Fruit fly (Drosophila melanogaster) whole organism, embryonic: ENCODE measurements around the gene Shc.
A peak's percentile ranks its signal among the peaks of the same experiment; 100 is the strongest.

Source experiments
- ATbp ChIP-seq: fragments of 200-800 bp; sonication (Bioruptor generic); optimal IDR thresholded peaks from 2 replicates; lab custom pipeline; 2017; ENCODE audit warnings: missing biosample characterization, mild to moderate bottlenecking, missing genetic modification characterization, missing genetic modification reagents
- Adf1 ChIP-seq: fragments of 200-800 bp; sonication (Bioruptor generic); IDR thresholded peaks from 2 replicates; pipeline ENCODE4 v1.3.6; 2022; ENCODE audit warnings: missing biosample characterization, missing genetic modification characterization
- Asciz ChIP-seq: fragments of 200-800 bp; sonication (Bioruptor generic); optimal IDR thresholded peaks from 2 replicates; lab custom pipeline; 2017; ENCODE audit warnings: missing biosample characterization, mild to moderate bottlenecking, missing genetic modification characterization, missing genetic modification reagents
- Atf-2 ChIP-seq: fragments of 200-800 bp; sonication (Bioruptor generic); optimal IDR thresholded peaks from 2 replicates; lab custom pipeline; 2016; ENCODE audit warnings: missing biosample characterization, missing genetic modification characterization
- Bteb2 ChIP-seq: fragments of 200-800 bp; sonication (Bioruptor generic); optimal IDR thresholded peaks from 2 replicates; lab custom pipeline; 2016; ENCODE audit warnings: missing biosample characterization, missing genetic modification characterization
- CG1024 ChIP-seq: fragments of 200-800 bp; sonication (Bioruptor generic); IDR thresholded peaks from 2 replicates; pipeline ENCODE4 v1.3.6; 2022; ENCODE audit warnings: missing biosample characterization, missing genetic modification characterization
- CG10565 ChIP-seq: fragments of 200-800 bp; sonication (Bioruptor generic); optimal IDR thresholded peaks from 3 replicates; lab custom pipeline; 2016; ENCODE audit warnings: missing biosample characterization, mild to moderate bottlenecking, missing genetic modification characterization
- CG11456 ChIP-seq: fragments of 200-800 bp; sonication (Bioruptor generic); IDR thresholded peaks from 3 replicates; pipeline ENCODE4 v1.3.6; 2022; ENCODE audit warnings: missing biosample characterization, missing genetic modification characterization
- CG14014 ChIP-seq: fragments of 200-800 bp; sonication (Bioruptor generic); IDR thresholded peaks from 2 replicates; pipeline ENCODE4 v1.3.6; 2022; ENCODE audit warnings: missing biosample characterization, missing genetic modification characterization
- CG17328 ChIP-seq: fragments of 200-800 bp; sonication (Bioruptor generic); IDR thresholded peaks from 2 replicates; pipeline ENCODE4 v1.3.6; 2022; ENCODE audit warnings: missing biosample characterization, missing genetic modification characterization
- CG17568 ChIP-seq: fragments of 200-800 bp; sonication (Bioruptor generic); optimal IDR thresholded peaks from 2 replicates; lab custom pipeline; 2018; ENCODE audit warnings: missing biosample characterization, mild to moderate bottlenecking, missing genetic modification characterization, moderate library complexity
- CG1792 ChIP-seq: fragments of 200-800 bp; sonication (Bioruptor generic); optimal IDR thresholded peaks from 2 replicates; lab custom pipeline; 2016; ENCODE audit warnings: missing biosample characterization, missing genetic modification characterization
- CG18599 ChIP-seq: fragments of 200-800 bp; sonication (Bioruptor generic); optimal IDR thresholded peaks from 3 replicates; lab custom pipeline; 2017; ENCODE audit warnings: missing biosample characterization, missing genetic modification characterization, mild to moderate bottlenecking, moderate library complexity, missing genetic modification reagents
- CG2889 ChIP-seq: fragments of 200-800 bp; sonication (Bioruptor generic); IDR thresholded peaks from 3 replicates; pipeline ENCODE4 v1.3.6; 2022; ENCODE audit warnings: missing biosample characterization, missing genetic modification characterization
- CG3281 ChIP-seq: fragments of 200-800 bp; sonication (Bioruptor generic); optimal IDR thresholded peaks from 3 replicates; lab custom pipeline; 2017; ENCODE audit warnings: missing biosample characterization, mild to moderate bottlenecking, missing genetic modification characterization
- CG42726 ChIP-seq: fragments of 200-800 bp; sonication (Bioruptor generic); IDR thresholded peaks from 2 replicates; pipeline ENCODE4 v1.3.6; 2022; ENCODE audit warnings: missing biosample characterization, missing genetic modification characterization; ENCODE audit not compliant: partially characterized antibody
- CG4424 ChIP-seq: fragments of 200-800 bp; sonication (Bioruptor generic); optimal IDR thresholded peaks from 3 replicates; lab custom pipeline; 2016; ENCODE audit warnings: missing biosample characterization, missing genetic modification characterization
- CG4707 ChIP-seq: fragments of 200-800 bp; sonication (Bioruptor generic); optimal IDR thresholded peaks from 2 replicates; lab custom pipeline; 2018; ENCODE audit warnings: missing biosample characterization, mild to moderate bottlenecking, missing genetic modification characterization, moderate library complexity
- CG5180 ChIP-seq: fragments of 200-800 bp; sonication (Bioruptor generic); optimal IDR thresholded peaks from 3 replicates; lab custom pipeline; 2017; ENCODE audit warnings: missing biosample characterization, missing genetic modification characterization, mild to moderate bottlenecking, moderate library complexity, missing genetic modification reagents
- CG9876 ChIP-seq: fragments of 200-800 bp; sonication (Bioruptor generic); optimal IDR thresholded peaks from 2 replicates; lab custom pipeline; 2016; ENCODE audit warnings: missing biosample characterization, missing genetic modification characterization
- Elba2 ChIP-seq: fragments of 200-800 bp; sonication (Bioruptor generic); optimal IDR thresholded peaks from 3 replicates; lab custom pipeline; 2016; ENCODE audit warnings: missing biosample characterization, missing genetic modification characterization
- Fer3 ChIP-seq: fragments of 200-800 bp; sonication (Bioruptor generic); optimal IDR thresholded peaks from 2 replicates; lab custom pipeline; 2018; ENCODE audit warnings: missing biosample characterization, mild to moderate bottlenecking, missing genetic modification characterization, moderate library complexity
- HmgZ ChIP-seq: fragments of 200-800 bp; sonication (Bioruptor generic); optimal IDR thresholded peaks from 2 replicates; lab custom pipeline; 2018; ENCODE audit warnings: missing biosample characterization, mild to moderate bottlenecking, missing genetic modification characterization
- Hmr ChIP-seq: fragments of 200-800 bp; sonication (Bioruptor generic); optimal IDR thresholded peaks from 3 replicates; lab custom pipeline; 2017; ENCODE audit warnings: mild to moderate bottlenecking, missing biosample characterization, missing genetic modification reagents, missing genetic modification characterization
- Optix ChIP-seq: fragments of 200-800 bp; sonication (Bioruptor generic); IDR thresholded peaks from 3 replicates; pipeline ENCODE4 v1.3.6; 2022; ENCODE audit warnings: missing biosample characterization, missing genetic modification characterization
- Pdp1 ChIP-seq, 2 experiments: fragments of 200-800 bp; sonication (Bioruptor generic); optimal IDR thresholded peaks; 3 replicates each; lab custom pipeline; 2016; ENCODE audit warnings: missing biosample characterization in 2 of 2, missing genetic modification characterization in 2 of 2, mild to moderate bottlenecking in 1 of 2, moderate library complexity in 1 of 2
- Xbp1 ChIP-seq: fragments of 200-800 bp; sonication (Bioruptor generic); optimal IDR thresholded peaks from 3 replicates; lab custom pipeline; 2016; ENCODE audit warnings: missing biosample characterization, mild to moderate bottlenecking, missing genetic modification characterization
- ap ChIP-seq: fragments of 200-800 bp; sonication (Bioruptor generic); IDR thresholded peaks from 2 replicates; pipeline ENCODE4 v1.3.6; 2022; ENCODE audit warnings: missing biosample characterization, missing genetic modification characterization
- ase ChIP-seq: fragments of 200-800 bp; sonication (Bioruptor generic); IDR thresholded peaks from 3 replicates; pipeline ENCODE4 v1.3.6; 2022; ENCODE audit warnings: missing biosample characterization, missing genetic modification characterization
- bbx ChIP-seq: fragments of 200-800 bp; sonication (Bioruptor generic); IDR thresholded peaks from 2 replicates; pipeline ENCODE4 v1.3.6; 2022; ENCODE audit warnings: missing biosample characterization, missing genetic modification characterization; ENCODE audit not compliant: partially characterized antibody
- bowl ChIP-seq: fragments of 200-800 bp; sonication (Bioruptor generic); IDR thresholded peaks from 2 replicates; pipeline ENCODE4 v1.3.6; 2022; ENCODE audit warnings: missing biosample characterization, missing genetic modification characterization
- cg ChIP-seq: fragments of 200-800 bp; sonication (Bioruptor generic); optimal IDR thresholded peaks from 3 replicates; lab custom pipeline; 2019; ENCODE audit warnings: missing biosample characterization, mild to moderate bottlenecking, missing genetic modification characterization, moderate library complexity
- crol ChIP-seq: fragments of 200-800 bp; sonication (Bioruptor generic); IDR thresholded peaks from 2 replicates; pipeline ENCODE4 v1.3.6; 2022; ENCODE audit warnings: missing biosample characterization, missing genetic modification characterization
- en ChIP-seq: fragments of 200-800 bp; sonication (Bioruptor generic); optimal IDR thresholded peaks from 2 replicates; lab custom pipeline; 2016; ENCODE audit warnings: missing biosample characterization, missing genetic modification characterization
- ewg ChIP-seq: fragments of 200-800 bp; sonication (Bioruptor generic); optimal IDR thresholded peaks from 3 replicates; lab custom pipeline; 2017; ENCODE audit warnings: mild to moderate bottlenecking, missing biosample characterization, missing genetic modification reagents, missing genetic modification characterization
- fd96Cb ChIP-seq: fragments of 200-800 bp; sonication (Bioruptor generic); optimal IDR thresholded peaks from 2 replicates; lab custom pipeline; 2018; ENCODE audit warnings: missing biosample characterization, mild to moderate bottlenecking, missing genetic modification characterization, moderate library complexity
- gsb-n ChIP-seq: fragments of 200-800 bp; sonication (Bioruptor generic); optimal IDR thresholded peaks from 3 replicates; lab custom pipeline; 2018; ENCODE audit warnings: missing biosample characterization, mild to moderate bottlenecking, missing genetic modification characterization
- ken ChIP-seq: fragments of 200-800 bp; sonication (Bioruptor generic); IDR thresholded peaks from 3 replicates; pipeline ENCODE4 v1.3.6; 2022; ENCODE audit warnings: missing biosample characterization, missing genetic modification characterization
- lbe ChIP-seq: fragments of 200-800 bp; sonication (Bioruptor generic); optimal IDR thresholded peaks from 2 replicates; lab custom pipeline; 2016; ENCODE audit warnings: missing biosample characterization, mild to moderate bottlenecking, missing genetic modification characterization
- lilli ChIP-seq: fragments of 200-800 bp; sonication (Bioruptor generic); optimal IDR thresholded peaks from 3 replicates; lab custom pipeline; 2016; ENCODE audit warnings: missing biosample characterization, missing genetic modification characterization
- pfk ChIP-seq: fragments of 200-800 bp; sonication (Bioruptor generic); optimal IDR thresholded peaks from 2 replicates; lab custom pipeline; 2018; ENCODE audit warnings: missing biosample characterization, mild to moderate bottlenecking, missing genetic modification characterization, moderate library complexity
- salm ChIP-seq: fragments of 200-800 bp; sonication (Bioruptor generic); optimal IDR thresholded peaks from 2 replicates; lab custom pipeline; 2018; ENCODE audit warnings: missing biosample characterization, mild to moderate bottlenecking, missing genetic modification characterization
- sim ChIP-seq: fragments of 200-800 bp; sonication (Bioruptor generic); IDR thresholded peaks from 2 replicates; pipeline ENCODE4 v1.3.6; 2022; ENCODE audit warnings: missing biosample characterization, missing genetic modification characterization
- sqz ChIP-seq: fragments of 200-800 bp; sonication (Bioruptor generic); optimal IDR thresholded peaks from 3 replicates; lab custom pipeline; 2018; ENCODE audit warnings: missing biosample characterization, mild to moderate bottlenecking, missing genetic modification characterization
- trem ChIP-seq: fragments of 200-800 bp; optimal IDR thresholded peaks from 3 replicates; lab custom pipeline; 2019; ENCODE audit warnings: missing biosample characterization, mild to moderate bottlenecking, missing genetic modification characterization, moderate library complexity
- vnd ChIP-seq: fragments of 200-800 bp; sonication (Bioruptor generic); IDR thresholded peaks from 3 replicates; pipeline ENCODE4 v1.3.6; 2022; ENCODE audit warnings: missing biosample characterization, missing genetic modification characterization; ENCODE audit not compliant: partially characterized antibody
- wek ChIP-seq: fragments of 200-800 bp; sonication (Bioruptor generic); optimal IDR thresholded peaks from 3 replicates; lab custom pipeline; 2018; ENCODE audit warnings: missing biosample characterization, mild to moderate bottlenecking, missing genetic modification characterization, moderate library complexity
- zen ChIP-seq: fragments of 200-800 bp; sonication (Bioruptor generic); optimal IDR thresholded peaks from 3 replicates; lab custom pipeline; 2018; ENCODE audit warnings: missing biosample characterization, mild to moderate bottlenecking, missing genetic modification characterization, moderate library complexity

Gene Shc

DNA sequence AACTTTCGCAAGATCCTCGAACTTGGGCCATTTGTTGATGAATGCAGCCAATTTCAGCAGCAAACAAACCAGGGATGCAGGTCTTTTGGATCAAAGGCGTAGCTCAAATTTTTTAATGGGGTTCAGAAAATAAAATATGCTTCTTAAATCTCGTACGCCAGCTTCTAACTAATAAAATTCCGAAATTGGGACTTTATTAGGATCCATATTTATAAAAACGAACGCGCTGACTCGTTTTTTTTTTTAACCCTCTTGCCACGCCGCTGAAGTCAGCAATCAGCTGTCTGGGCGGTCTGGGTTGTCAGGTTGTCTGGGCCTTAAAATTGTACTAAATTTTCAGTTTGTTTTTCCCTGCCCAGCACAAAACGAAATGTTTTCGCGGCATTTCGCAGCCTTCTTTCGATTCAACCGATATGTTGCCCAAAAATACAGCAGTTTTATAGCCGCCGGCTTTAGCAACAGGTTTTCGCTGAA is 30.8 kb downstream of the Shc start, which contains the start of gene CG3437 (continued):
- peak; percentile 95 for TF ChIP-seq CG4707 (GFP tag; lab: Kevin White, UChicago)
- TF ChIP-seq Asciz (GFP tag; lab: Kevin White, UChicago): peak; percentile 98
- TF ChIP-seq CG18599 (GFP tag; lab: Kevin White, UChicago): peak; percentile 99
- TF ChIP-seq CG3281 (GFP tag; lab: Kevin White, UChicago): peak; percentile 99
- TF ChIP-seq HmgZ (tag; lab: Kevin White, UChicago): peak; percentile 99
- TF ChIP-seq wek (GFP tag; lab: Kevin White, UChicago): peak; percentile 90
- peak; percentile 98 for TF ChIP-seq bowl (GFP tag; lab: Robert Waterston, UW)
- peak; percentile 97 for TF ChIP-seq ewg (GFP tag; lab: Kevin White, UChicago)
- TF ChIP-seq cg (GFP tag; lab: Kevin White, UChicago): no peak
- TF ChIP-seq sqz (GFP tag; lab: Kevin White, UChicago): peak; percentile 98
- peak; percentile 97 for TF ChIP-seq gsb-n (tag; lab: Kevin White, UChicago)
- TF ChIP-seq CG1024 (GFP tag; lab: Robert Waterston, UW): peak; percentile 97
- 0 out of 3 replicates have a peak, but pooled peaks have one; percentile 29 for TF ChIP-seq vnd (GFP tag; lab: Robert Waterston, UW)
- peak; percentile 99 for TF ChIP-seq zen
- TF ChIP-seq CG4424 (GFP tag; lab: Kevin White, UChicago): peak; percentile 98
- TF ChIP-seq Elba2 (GFP tag; lab: Kevin White, UChicago): peak; percentile 53
- TF ChIP-seq trem (tag; lab: Kevin White, UChicago): peak; percentile 84
- no peak for TF ChIP-seq CG42726 (GFP tag; lab: Robert Waterston, UW)
- peak; percentile 99 for TF ChIP-seq CG14014 (GFP tag; lab: Robert Waterston, UW)
- peak; percentile 97 to 99 for TF ChIP-seq Pdp1 (GFP tag; optimal IDR thresholded peaks at IDR 0.05; lab: Kevin White, UChicago)
- peak; percentile 99 for TF ChIP-seq Xbp1 (GFP tag; lab: Kevin White, UChicago)
- TF ChIP-seq Fer3 (tag; lab: Kevin White, UChicago): peak; percentile 99
- TF ChIP-seq pfk (GFP tag; lab: Kevin White, UChicago): peak; percentile 79
- TF ChIP-seq ken: peak; percentile 99
- peak; percentile 99 for TF ChIP-seq ap (GFP tag; lab: Robert Waterston, UW)
- peak; percentile 99 for TF ChIP-seq Optix (GFP tag; lab: Robert Waterston, UW)
- peak; percentile 98 for TF ChIP-seq Atf-2 (GFP tag; lab: Kevin White, UChicago)
- peak; percentile 98 for TF ChIP-seq Hmr (GFP tag; lab: Kevin White, UChicago)
- peak; percentile 98 for TF ChIP-seq en (GFP tag; lab: Kevin White, UChicago)
- peak; percentile 99 for TF ChIP-seq sim (GFP tag; lab: Robert Waterston, UW)

dm6 chr3L:9460775-9461491 is 34.1 kb downstream of the Shc start, which contains the start of the genes CG3434 and CG44838:
TSS of gene CG3434 (minus strand) at chr3L:9460799.
TSS of gene CG44838 (plus strand) at chr3L:9461050.
- TF ChIP-seq CG17328: peak; percentile 74
- peak; percentile 72 for TF ChIP-seq Bteb2 (GFP tag; lab: Kevin White, UChicago)
- TF ChIP-seq CG11456 (GFP tag; lab: Robert Waterston, UW): peak; percentile 79
- no peak for TF ChIP-seq crol (GFP tag; lab: Robert Waterston, UW)
- peak; percentile 64 for TF ChIP-seq fd96Cb (tag; lab: Kevin White, UChicago)
- TF ChIP-seq ase (GFP tag; lab: Robert Waterston, UW): peak; percentile 73
- TF ChIP-seq CG10565: peak; percentile 11
- TF ChIP-seq bbx (GFP tag; lab: Robert Waterston, UW): peak; percentile 25; the same call in 1 of the 2 replicates
- peak; percentile 35 for TF ChIP-seq CG9876 (GFP tag; lab: Kevin White, UChicago)
- peak; percentile 60; the same call in 2 of the 3 replicates for TF ChIP-seq CG2889 (GFP tag; lab: Robert Waterston, UW)
- peak; percentile 67 for TF ChIP-seq CG1792 (GFP tag; lab: Kevin White, UChicago)
- peak; percentile 62 for TF ChIP-seq Adf1
- peak; percentile 55 for TF ChIP-seq ATbp (GFP tag; lab: Kevin White, UChicago)
- TF ChIP-seq CG5180: peak; percentile 87
- TF ChIP-seq lbe (GFP tag; lab: Kevin White, UChicago): peak; percentile 47
- TF ChIP-seq lilli: peak; percentile 90
- TF ChIP-seq CG17568: peak; percentile 64
- TF ChIP-seq salm: peak; percentile 37
